Worm (Caenorhabditis elegans) whole organism, early embryonic: ENCODE results near the gene fkh-8.

ENCODE experiments used
- B0310.2 ChIP-seq: sonication (generic microtip); optimal IDR thresholded peaks from 2 replicates; lab custom pipeline; 2016; ENCODE audit warnings: mild to moderate bottlenecking, missing genetic modification characterization, missing compliant biosample characterization
- F13C5.2 ChIP-seq: sonication (generic microtip); optimal IDR thresholded peaks from 2 replicates; lab custom pipeline; 2017; ENCODE audit warnings: mild to moderate bottlenecking, missing genetic modification characterization, inconsistent platforms, missing compliant biosample characterization
- aly-1 ChIP-seq: sonication (generic microtip); optimal IDR thresholded peaks from 2 replicates; lab custom pipeline; 2016; ENCODE audit warnings: missing genetic modification characterization, missing compliant biosample characterization
- ama-1 ChIP-seq: fragments of 150-350 bp; optimal IDR thresholded peaks from 2 replicates; lab custom pipeline; 2014
- ceh-13 ChIP-seq: fragments of 200-800 bp; sonication (Bioruptor generic); optimal IDR thresholded peaks from 2 replicates; lab custom pipeline; 2018; ENCODE audit warnings: mild to moderate bottlenecking, missing genetic modification characterization, missing compliant biosample characterization
- ceh-36 ChIP-seq: sonication (generic microtip); optimal IDR thresholded peaks from 2 replicates; lab custom pipeline; 2016; ENCODE audit warnings: missing genetic modification characterization, inconsistent platforms, missing compliant biosample characterization
- ets-7 ChIP-seq: sonication (generic microtip); optimal IDR thresholded peaks from 2 replicates; lab custom pipeline; 2016; ENCODE audit warnings: missing genotype, missing genetic modification characterization, missing compliant biosample characterization
- flt-1 ChIP-seq: fragments of 200-800 bp; sonication (Bioruptor generic); IDR thresholded peaks from 2 replicates; pipeline ENCODE4 v1.3.6; 2022; ENCODE audit warnings: missing genetic modification characterization, missing compliant biosample characterization
- hmbx-1 ChIP-seq: sonication (generic microtip); optimal IDR thresholded peaks from 2 replicates; lab custom pipeline; 2016; ENCODE audit warnings: mild to moderate bottlenecking, missing genetic modification characterization, missing compliant biosample characterization
- hmg-4 ChIP-seq: fragments of 200-800 bp; sonication (Bioruptor generic); optimal IDR thresholded peaks from 2 replicates; lab custom pipeline; 2018; ENCODE audit warnings: mild to moderate bottlenecking, missing genetic modification characterization, missing compliant biosample characterization
- hnd-1 ChIP-seq: sonication (generic microtip); optimal IDR thresholded peaks from 2 replicates; lab custom pipeline; 2016; ENCODE audit warnings: missing genetic modification characterization, missing compliant biosample characterization
- pes-1 ChIP-seq: fragments of 200-800 bp; sonication (Bioruptor generic); IDR thresholded peaks from 2 replicates; pipeline ENCODE4 v1.3.6; 2022; ENCODE audit warnings: missing genetic modification reagents, missing genetic modification characterization, missing compliant biosample characterization
- scrt-1 ChIP-seq: fragments of 200-800 bp; sonication (Bioruptor generic); IDR thresholded peaks from 2 replicates; pipeline ENCODE4 v1.3.6; 2022; ENCODE audit warnings: missing genetic modification characterization, missing compliant biosample characterization
- sea-1 ChIP-seq: fragments of 200-800 bp; sonication (Bioruptor generic); conservative IDR thresholded peaks from 2 replicates; pipeline ENCODE4 v1.3.6; 2022; ENCODE audit warnings: missing genetic modification characterization, missing compliant biosample characterization
- tbx-11 ChIP-seq: fragments of 200-800 bp; sonication (Bioruptor generic); IDR thresholded peaks from 2 replicates; pipeline ENCODE4 v1.3.6; 2022; ENCODE audit warnings: missing genetic modification characterization, missing compliant biosample characterization
- tbx-37 ChIP-seq: fragments of 200-800 bp; sonication (Bioruptor generic); conservative IDR thresholded peaks from 2 replicates; pipeline ENCODE4 v1.3.6; 2022; ENCODE audit warnings: missing genetic modification reagents, missing genetic modification characterization, missing compliant biosample characterization
- tra-4 ChIP-seq: sonication (generic microtip); optimal IDR thresholded peaks from 2 replicates; lab custom pipeline; 2017; ENCODE audit warnings: missing genetic modification characterization, missing compliant biosample characterization

fkh-8 gene

DNA sequence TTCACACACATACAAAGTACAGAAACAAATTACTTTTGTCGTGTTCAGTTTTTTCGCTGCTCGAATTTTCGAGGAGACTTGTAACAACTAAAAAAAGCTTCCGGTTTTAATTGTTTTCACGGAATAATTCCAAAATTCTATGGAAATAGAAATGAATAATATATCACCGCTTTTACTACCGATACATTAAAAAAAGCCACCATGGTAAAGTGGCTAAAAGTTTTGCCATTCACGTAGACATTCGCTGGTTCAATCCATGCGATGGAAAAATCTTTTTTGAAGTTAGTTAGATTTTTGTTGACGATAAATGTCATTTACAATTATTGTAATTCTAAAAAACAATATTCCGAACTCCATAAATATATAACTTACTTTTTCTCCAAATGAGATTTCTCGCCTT is 22.5 kb downstream of the fkh-8 start:
- TF ChIP-seq tbx-11 (GFP tag; lab: Robert Waterston, UW): no peak

DNA sequence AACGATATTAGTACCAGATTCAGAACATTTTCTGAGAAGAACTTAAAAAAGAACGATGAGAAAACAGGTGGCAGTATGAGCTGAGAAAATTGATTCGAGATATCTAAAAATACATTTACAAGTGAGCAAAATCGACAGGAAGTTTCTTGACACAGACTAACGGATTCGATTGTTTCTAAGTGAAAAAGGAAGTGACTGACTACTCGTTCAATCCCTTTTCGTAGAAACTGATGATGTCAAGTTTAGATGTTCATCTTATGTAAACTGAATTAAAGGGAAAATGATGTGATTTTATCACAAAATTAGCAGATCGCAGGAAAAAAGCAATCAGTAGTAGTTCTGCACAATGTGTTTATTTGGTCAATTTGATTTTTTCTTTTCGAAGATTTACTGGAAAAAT is 26.0 kb downstream of the fkh-8 start:
- TF ChIP-seq tbx-37 (GFP tag; lab: Robert Waterston, UW) (no peak), pes-1 (no peak), F13C5.2 (tag; lab: Kevin White, UChicago) (no peak), hnd-1 (tag; lab: Kevin White, UChicago) (no peak), aly-1 (tag; lab: Kevin White, UChicago) (no peak)

DNA sequence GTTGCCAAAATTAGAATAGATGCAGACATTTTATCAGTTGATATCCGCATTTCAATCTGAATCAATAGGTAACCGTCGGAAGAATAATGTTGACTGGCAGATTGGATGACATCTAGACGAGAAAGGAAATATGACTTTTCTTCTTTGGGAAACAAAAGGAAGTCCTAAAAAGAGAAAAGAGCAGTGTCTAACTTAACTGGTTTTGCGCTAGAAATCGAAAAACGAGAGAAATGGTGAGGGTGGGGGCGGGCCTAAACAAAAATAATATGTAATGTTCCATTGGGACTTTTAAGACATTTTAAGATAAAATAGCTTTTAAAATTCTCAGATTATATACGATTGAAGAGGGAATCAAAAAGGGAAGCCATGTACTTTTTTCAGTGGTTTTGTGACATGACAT is 30.2 kb downstream of the fkh-8 start, which contains the start of gene exp-1:
TSS of gene exp-1 (minus strand) at position 101 of the 400 bp plus-strand sequence.
- no peak for TF ChIP-seq ama-1 (lab: Kevin White, UChicago)
- no peak for TF ChIP-seq ets-7 (tag; lab: Kevin White, UChicago)
- TF ChIP-seq hmbx-1 (tag; lab: Kevin White, UChicago): no peak
- no peak for TF ChIP-seq hmg-4 (GFP tag; lab: Kevin White, UChicago)
- TF ChIP-seq tbx-37 (GFP tag; lab: Robert Waterston, UW): no peak
- TF ChIP-seq scrt-1 (GFP tag; lab: Robert Waterston, UW): no peak
- TF ChIP-seq aly-1 (tag; lab: Kevin White, UChicago): no peak
- no peak for TF ChIP-seq flt-1 (GFP tag; lab: Robert Waterston, UW)
- TF ChIP-seq pes-1: no peak
- no peak for TF ChIP-seq hnd-1 (tag; lab: Kevin White, UChicago)
- TF ChIP-seq B0310.2 (tag; lab: Kevin White, UChicago): no peak
- TF ChIP-seq ceh-13 (GFP tag; lab: Kevin White, UChicago): no peak
- no peak for TF ChIP-seq ceh-36 (tag; lab: Kevin White, UChicago)
- TF ChIP-seq F13C5.2 (tag; lab: Kevin White, UChicago): no peak
- TF ChIP-seq tbx-11 (GFP tag; lab: Robert Waterston, UW): no peak
- TF ChIP-seq sea-1 (GFP tag; lab: Robert Waterston, UW): no peak
- TF ChIP-seq tra-4 (tag; lab: Kevin White, UChicago): no peak

DNA sequence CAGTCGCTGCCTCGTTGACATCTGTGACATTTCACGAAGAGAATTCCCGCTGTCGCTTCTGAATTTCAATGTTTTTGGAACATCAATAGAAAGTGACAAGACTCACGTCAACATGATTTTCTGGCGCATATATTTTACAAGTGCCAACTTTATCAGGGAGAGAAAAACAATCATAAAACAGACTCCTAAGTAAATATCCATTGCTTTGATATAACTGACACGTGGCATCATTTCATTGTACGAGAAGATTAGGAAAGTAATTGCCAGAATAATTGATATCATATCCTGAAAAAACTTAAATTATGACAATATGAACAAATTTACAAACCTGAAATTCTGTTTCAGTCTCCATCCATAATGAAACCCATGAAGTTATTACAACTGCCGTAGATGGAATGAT is 33.1 kb downstream of the fkh-8 start:
- no peak for TF ChIP-seq hmbx-1 (tag; lab: Kevin White, UChicago)
- TF ChIP-seq ceh-13 (GFP tag; lab: Kevin White, UChicago): no peak
- no peak for TF ChIP-seq aly-1 (tag; lab: Kevin White, UChicago)
- no peak for TF ChIP-seq tbx-11 (GFP tag; lab: Robert Waterston, UW)
- TF ChIP-seq ama-1 (lab: Kevin White, UChicago): no peak

DNA sequence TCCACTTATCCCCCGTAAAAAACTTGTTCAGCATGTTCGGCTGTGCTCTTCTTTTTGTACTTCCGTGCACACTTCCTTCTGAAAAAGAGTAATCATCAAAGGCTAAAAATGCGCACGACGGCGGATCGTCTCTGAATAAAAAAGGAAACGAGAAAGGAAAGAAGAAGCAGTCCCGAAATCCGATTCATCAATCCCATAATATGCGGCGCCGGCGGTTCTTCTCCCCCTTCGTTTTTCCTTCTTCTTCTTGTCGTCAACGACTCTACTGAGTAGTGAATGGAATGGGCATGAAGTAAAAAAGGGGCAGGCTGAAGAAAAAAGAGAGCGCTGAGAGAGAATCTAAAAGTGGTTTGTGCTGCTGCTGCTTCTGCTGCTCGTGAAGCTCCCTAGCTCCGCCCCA is 41.8 kb downstream of the fkh-8 start:
- TF ChIP-seq B0310.2 (tag; lab: Kevin White, UChicago) (no peak), hmbx-1 (tag; lab: Kevin White, UChicago) (no peak), flt-1 (GFP tag; lab: Robert Waterston, UW) (no peak), tra-4 (tag; lab: Kevin White, UChicago) (no peak), F13C5.2 (tag; lab: Kevin White, UChicago) (no peak), scrt-1 (GFP tag; lab: Robert Waterston, UW) (no peak), tbx-37 (GFP tag; lab: Robert Waterston, UW) (no peak), hnd-1 (tag; lab: Kevin White, UChicago) (no peak), aly-1 (tag; lab: Kevin White, UChicago) (no peak), tbx-11 (GFP tag; lab: Robert Waterston, UW) (no peak), hmg-4 (GFP tag; lab: Kevin White, UChicago) (no peak), sea-1 (GFP tag; lab: Robert Waterston, UW) (no peak), ceh-36 (tag; lab: Kevin White, UChicago) (no peak), ets-7 (tag; lab: Kevin White, UChicago) (no peak), pes-1 (no peak)

DNA sequence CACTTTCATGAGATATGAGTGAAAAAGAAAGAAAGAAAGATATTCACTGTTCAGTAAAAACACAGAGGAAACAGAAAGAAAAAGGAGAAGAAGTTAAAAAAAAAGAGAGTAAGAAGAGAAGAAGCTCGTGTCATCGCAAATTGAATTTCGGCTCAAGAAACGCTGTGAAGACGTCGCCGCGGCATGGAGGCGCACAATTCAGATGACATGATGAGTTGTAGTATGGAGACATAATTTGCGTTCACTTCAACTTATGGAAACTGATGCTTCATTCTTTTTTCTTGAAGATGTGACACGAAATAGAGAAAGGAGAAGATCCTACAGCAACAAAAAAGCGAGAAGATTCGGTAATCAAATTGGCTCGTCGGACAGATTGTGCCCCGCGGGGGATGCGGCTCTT is 42.8 kb downstream of the fkh-8 start:
- TF ChIP-seq F13C5.2 (tag; lab: Kevin White, UChicago): no peak
- TF ChIP-seq ceh-13 (GFP tag; lab: Kevin White, UChicago): no peak
- no peak for TF ChIP-seq flt-1 (GFP tag; lab: Robert Waterston, UW)
- TF ChIP-seq tra-4 (tag; lab: Kevin White, UChicago): no peak

DNA sequence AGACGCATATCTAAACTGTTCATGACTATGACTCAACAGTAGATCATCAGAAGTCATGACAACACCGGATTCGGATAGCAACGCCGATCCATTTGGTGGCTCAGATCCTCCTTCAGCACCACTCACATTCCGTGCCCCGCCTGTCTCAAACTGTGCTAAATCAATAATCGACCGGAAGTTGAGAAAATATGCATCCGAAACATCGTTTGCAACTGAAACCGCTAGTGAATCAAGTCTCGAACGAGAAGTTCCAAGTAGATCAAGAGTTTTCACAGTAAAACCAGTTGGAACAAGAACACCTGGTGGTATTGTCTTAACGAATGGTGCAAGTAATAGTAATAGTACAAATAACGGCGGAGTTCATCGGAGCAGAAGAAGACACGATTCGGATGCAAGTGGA is 44.1 kb downstream of the fkh-8 start:
- TF ChIP-seq scrt-1 (GFP tag; lab: Robert Waterston, UW) (no peak), B0310.2 (tag; lab: Kevin White, UChicago) (no peak), pes-1 (no peak), ama-1 (lab: Kevin White, UChicago) (no peak), ceh-36 (tag; lab: Kevin White, UChicago) (no peak), hnd-1 (tag; lab: Kevin White, UChicago) (no peak), F13C5.2 (tag; lab: Kevin White, UChicago) (no peak), aly-1 (tag; lab: Kevin White, UChicago) (no peak), tra-4 (tag; lab: Kevin White, UChicago) (no peak), flt-1 (GFP tag; lab: Robert Waterston, UW) (no peak), hmbx-1 (tag; lab: Kevin White, UChicago) (no peak), hmg-4 (GFP tag; lab: Kevin White, UChicago) (no peak), sea-1 (GFP tag; lab: Robert Waterston, UW) (no peak), ets-7 (tag; lab: Kevin White, UChicago) (no peak), ceh-13 (GFP tag; lab: Kevin White, UChicago) (no peak), tbx-37 (GFP tag; lab: Robert Waterston, UW) (no peak), tbx-11 (GFP tag; lab: Robert Waterston, UW) (no peak)

DNA sequence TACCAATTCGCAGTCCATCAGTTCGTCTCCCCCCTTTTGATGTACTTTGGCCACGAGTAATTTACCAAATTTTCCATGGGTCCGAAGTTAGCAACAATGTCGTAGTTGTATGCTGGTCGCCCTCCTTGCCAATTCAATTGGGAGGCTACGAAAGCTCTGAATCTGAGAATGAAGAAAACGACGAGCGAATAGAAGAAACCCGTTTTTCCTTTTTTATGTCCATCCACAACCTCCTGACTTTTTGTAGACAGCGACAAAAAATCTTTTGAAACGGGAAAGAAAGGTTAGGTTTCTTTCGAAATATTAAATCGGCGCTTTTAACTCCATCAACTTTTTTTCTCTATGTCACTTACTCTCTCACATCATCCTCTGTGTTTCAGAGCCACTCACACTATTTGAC is 48.7 kb downstream of the fkh-8 start:
- no peak for TF ChIP-seq aly-1 (tag; lab: Kevin White, UChicago)
- no peak for TF ChIP-seq pes-1
- no peak for TF ChIP-seq ets-7 (tag; lab: Kevin White, UChicago)
